Worm (Caenorhabditis elegans) whole organism, L3 larva: ENCODE data around the gene cutl-27.

Experiments used
- aly-2 ChIP-seq: fragments of 150-350 bp; optimal IDR thresholded peaks from 2 replicates; lab custom pipeline; 2014; ENCODE audit warnings: missing biosample characterization, missing genetic modification characterization
- ceh-16 ChIP-seq: sonication (generic microtip); optimal IDR thresholded peaks from 2 replicates; lab custom pipeline; 2017; ENCODE audit warnings: missing biosample characterization, missing genetic modification characterization
- ceh-82 ChIP-seq: fragments of 150-350 bp; optimal IDR thresholded peaks from 2 replicates; lab custom pipeline; 2014; ENCODE audit warnings: missing biosample characterization, missing genetic modification characterization
- ceh-9 ChIP-seq: sonication (generic microtip); optimal IDR thresholded peaks from 2 replicates; lab custom pipeline; 2018; ENCODE audit warnings: missing biosample characterization, missing genetic modification characterization
- daf-12 ChIP-seq: fragments of 150-350 bp; optimal IDR thresholded peaks from 2 replicates; lab custom pipeline; 2014; ENCODE audit warnings: missing biosample characterization, missing genetic modification reagents, missing genetic modification characterization
- egl-27 ChIP-seq: sonication (generic microtip); optimal IDR thresholded peaks from 4 replicates; lab custom pipeline; 2017; ENCODE audit warnings: missing biosample characterization, missing genetic modification reagents, missing genetic modification characterization
- egl-5 ChIP-seq: fragments of 150-350 bp; optimal IDR thresholded peaks from 2 replicates; lab custom pipeline; 2017; ENCODE audit warnings: missing biosample characterization, missing genetic modification reagents, missing genetic modification characterization, inconsistent platforms
- elt-2 ChIP-seq: sonication (generic microtip); optimal IDR thresholded peaks from 2 replicates; lab custom pipeline; 2016; ENCODE audit warnings: missing genetic modification reagents, mild to moderate bottlenecking, missing genetic modification characterization, missing compliant biosample characterization
- fkh-10 ChIP-seq: sonication (generic microtip); optimal IDR thresholded peaks from 2 replicates; lab custom pipeline; 2017; ENCODE audit warnings: missing biosample characterization, missing genetic modification reagents, missing genetic modification characterization
- fkh-2 ChIP-seq: fragments of 150-350 bp; optimal IDR thresholded peaks from 2 replicates; lab custom pipeline; 2014; ENCODE audit warnings: missing biosample characterization, missing genetic modification reagents, missing genetic modification characterization
- hmg-11 ChIP-seq: sonication (generic microtip); optimal IDR thresholded peaks from 2 replicates; lab custom pipeline; 2016; ENCODE audit warnings: missing genetic modification characterization, missing compliant biosample characterization
- lin-39 ChIP-seq: fragments of 150-350 bp; optimal IDR thresholded peaks from 2 replicates; lab custom pipeline; 2018; ENCODE audit warnings: missing biosample characterization, missing genetic modification reagents, missing genetic modification characterization
- lsy-12 ChIP-seq: sonication (generic microtip); optimal IDR thresholded peaks from 2 replicates; lab custom pipeline; 2016; ENCODE audit warnings: mild to moderate bottlenecking, missing genetic modification characterization, missing compliant biosample characterization
- mdl-1 ChIP-seq: fragments of 150-350 bp; optimal IDR thresholded peaks from 2 replicates; lab custom pipeline; 2014; ENCODE audit warnings: missing biosample characterization, missing genetic modification characterization
- nfya-1 ChIP-seq: sonication (generic microtip); optimal IDR thresholded peaks from 2 replicates; lab custom pipeline; 2017; ENCODE audit warnings: missing genetic modification characterization, mild to moderate bottlenecking, missing compliant biosample characterization, antibody characterized with exemption, moderate library complexity; ENCODE audit not compliant: insufficient read depth
- nhr-11 ChIP-seq: fragments of 150-350 bp; optimal IDR thresholded peaks from 2 replicates; lab custom pipeline; 2014; ENCODE audit warnings: missing biosample characterization, missing genetic modification characterization
- nhr-12 ChIP-seq: fragments of 150-350 bp; optimal IDR thresholded peaks from 2 replicates; lab custom pipeline; 2014; ENCODE audit warnings: missing biosample characterization, missing genetic modification characterization
- nhr-237 ChIP-seq: fragments of 150-350 bp; optimal IDR thresholded peaks from 2 replicates; lab custom pipeline; 2014; ENCODE audit warnings: missing biosample characterization, missing genetic modification characterization
- nhr-25 ChIP-seq: sonication (generic microtip); optimal IDR thresholded peaks from 2 replicates; lab custom pipeline; 2017; ENCODE audit warnings: missing biosample characterization, missing genetic modification characterization
- nhr-28 ChIP-seq: fragments of 150-350 bp; optimal IDR thresholded peaks from 2 replicates; lab custom pipeline; 2014; ENCODE audit warnings: missing biosample characterization, missing genetic modification characterization
- nhr-43 ChIP-seq: sonication (generic microtip); optimal IDR thresholded peaks from 2 replicates; lab custom pipeline; 2016; ENCODE audit warnings: mild to moderate bottlenecking, missing genetic modification characterization, missing compliant biosample characterization; ENCODE audit not compliant: poor library complexity, severe bottlenecking
- nhr-67 ChIP-seq: fragments of 150-350 bp; optimal IDR thresholded peaks from 2 replicates; lab custom pipeline; 2014; ENCODE audit warnings: missing biosample characterization, missing genetic modification characterization
- nhr-77 ChIP-seq: fragments of 150-350 bp; optimal IDR thresholded peaks from 2 replicates; lab custom pipeline; 2014; ENCODE audit warnings: missing biosample characterization, missing genetic modification characterization
- pha-4 ChIP-seq: fragments of 150-350 bp; optimal IDR thresholded peaks from 2 replicates; lab custom pipeline; 2014; ENCODE audit warnings: missing biosample characterization, missing genetic modification reagents, missing genetic modification characterization
- pqm-1 ChIP-seq: fragments of 150-350 bp; optimal IDR thresholded peaks from 2 replicates; lab custom pipeline; 2017; ENCODE audit warnings: missing biosample characterization, missing genetic modification characterization, inconsistent platforms
- sea-2 ChIP-seq: fragments of 150-350 bp; sonication (generic microtip); optimal IDR thresholded peaks from 4 replicates; lab custom pipeline; 2014; ENCODE audit warnings: missing biosample characterization, missing genetic modification reagents, missing genetic modification characterization
- skn-1 ChIP-seq: fragments of 150-350 bp; optimal IDR thresholded peaks from 2 replicates; lab custom pipeline; 2014; ENCODE audit warnings: missing biosample characterization, missing genetic modification characterization
- snpc-4 ChIP-seq: fragments of 150-350 bp; optimal IDR thresholded peaks from 2 replicates; lab custom pipeline; 2014; ENCODE audit warnings: missing biosample characterization, missing genetic modification characterization
- tbx-2 ChIP-seq: sonication (generic microtip); optimal IDR thresholded peaks from 2 replicates; lab custom pipeline; 2016; ENCODE audit warnings: mild to moderate bottlenecking, missing genetic modification characterization, missing compliant biosample characterization
- unc-39 ChIP-seq: sonication (generic microtip); optimal IDR thresholded peaks from 4 replicates; lab custom pipeline; 2017; ENCODE audit warnings: missing biosample characterization, missing genetic modification characterization
- unc-62 ChIP-seq: fragments of 150-350 bp; sonication (generic microtip); optimal IDR thresholded peaks from 4 replicates; lab custom pipeline; 2014; ENCODE audit warnings: missing biosample characterization, missing genetic modification reagents, missing genetic modification characterization
- ztf-11 ChIP-seq: fragments of 150-350 bp; optimal IDR thresholded peaks from 2 replicates; lab custom pipeline; 2014; ENCODE audit warnings: missing biosample characterization, missing genetic modification characterization

The cutl-27 gene

ce11 chrIV:11878249-11878648 lies at the start of gene cutl-27:
Gene cutl-27 (plus strand): TSS chrIV:11878549.
- TF ChIP-seq nfya-1 (tag; lab: Kevin White, UChicago) (no peak), sea-2 (GFP tag; lab: Kevin White, UChicago) (no peak), ztf-11 (tag; lab: Kevin White, UChicago) (no peak)
- TF ChIP-seq, all 47 proteins: peak for 0

- TF ChIP-seq snpc-4 (tag; lab: Kevin White, UChicago): no peak
- TF ChIP-seq skn-1 (tag; lab: Kevin White, UChicago): no peak
- TF ChIP-seq nfya-1 (tag; lab: Kevin White, UChicago): no peak
- TF ChIP-seq ceh-9 (tag; lab: Kevin White, UChicago): no peak
- TF ChIP-seq sea-2 (GFP tag; lab: Kevin White, UChicago): no peak
- TF ChIP-seq nhr-12 (tag; lab: Kevin White, UChicago): no peak
- no peak for TF ChIP-seq hmg-11 (tag; lab: Kevin White, UChicago)
- TF ChIP-seq tbx-2 (tag; lab: Kevin White, UChicago): no peak
- TF ChIP-seq nhr-43 (tag; lab: Kevin White, UChicago): no peak
- TF ChIP-seq pqm-1 (tag; lab: Kevin White, UChicago): no peak
- TF ChIP-seq lin-39 (tag; lab: Kevin White, UChicago): no peak
- TF ChIP-seq egl-27 (tag; lab: Kevin White, UChicago): no peak
- no peak for TF ChIP-seq egl-5 (tag; lab: Kevin White, UChicago)
- no peak for TF ChIP-seq pha-4 (tag; lab: Kevin White, UChicago)
- no peak for TF ChIP-seq ztf-11 (tag; lab: Kevin White, UChicago)
- TF ChIP-seq fkh-10 (GFP tag; lab: Kevin White, UChicago): no peak
Observed at ce11 chrIV:11833456-11833855, 44.9 kb upstream of the cutl-27 start, which contains the start of gene M117.4. Gene M117.4 (minus strand): TSS chrIV:11833556.

- TF ChIP-seq unc-62 (GFP tag; lab: Kevin White, UChicago) (no peak), fkh-2 (tag; lab: Kevin White, UChicago) (no peak), aly-2 (tag; lab: Kevin White, UChicago) (no peak)
Observed at ce11 chrIV:11838657-11839056, 39.7 kb upstream of the cutl-27 start, which contains the start of gene fbxb-3. Gene fbxb-3 (plus strand): TSS chrIV:11838957.

ce11 chrIV:11842121-11842520 lies 36.2 kb upstream of the cutl-27 start, which contains the start of gene F38H4.3:
Gene F38H4.3 (plus strand): TSS chrIV:11842421.
- no peak for TF ChIP-seq elt-2
- TF ChIP-seq lsy-12 (tag; lab: Kevin White, UChicago): no peak
- peak; percentile 56 for TF ChIP-seq pha-4 (tag; lab: Kevin White, UChicago)
- no peak for TF ChIP-seq nhr-28
- no peak for TF ChIP-seq ceh-16 (tag; lab: Kevin White, UChicago)
- no peak for TF ChIP-seq aly-2 (tag; lab: Kevin White, UChicago)
- no peak for TF ChIP-seq nhr-77 (tag; lab: Kevin White, UChicago)

- TF ChIP-seq mdl-1 (tag; lab: Kevin White, UChicago): no peak
- no peak for TF ChIP-seq nhr-67 (tag; lab: Kevin White, UChicago)
- no peak for TF ChIP-seq ceh-82 (tag; lab: Kevin White, UChicago)
- no peak for TF ChIP-seq nhr-237
- no peak for TF ChIP-seq daf-12 (tag; lab: Kevin White, UChicago)
- TF ChIP-seq nhr-28: no peak
Observed at ce11 chrIV:11847771-11848312, 30.5 kb upstream of the cutl-27 start, which contains the start of the genes F38H4.6 and F38H4.4. Gene F38H4.6 (minus strand): TSS chrIV:11847871. Gene F38H4.4 (plus strand): TSS chrIV:11848262.

DNA sequence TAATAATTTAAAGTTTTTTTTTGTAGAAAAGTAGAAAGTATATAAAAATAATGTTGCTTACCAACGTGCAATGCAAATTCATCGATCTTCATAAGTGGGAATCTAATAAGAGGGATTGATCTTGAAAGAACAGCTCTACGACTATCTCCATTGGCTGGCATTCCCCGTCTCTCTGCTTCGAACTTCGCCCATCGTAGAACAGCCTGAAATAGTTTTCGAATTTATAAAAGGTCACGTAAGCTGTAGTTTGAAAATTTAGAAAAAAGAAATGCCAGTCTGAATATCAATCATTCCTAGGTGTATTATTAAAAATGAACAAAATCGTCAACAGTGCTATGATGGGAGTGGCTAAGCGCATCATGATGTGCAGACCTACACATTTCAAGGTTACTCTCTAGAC lies 26.5 kb upstream of the cutl-27 start, which contains the start of gene F38H4.5:
Gene F38H4.5 (plus strand): TSS at position 301 of the 400 bp plus-strand sequence.
- TF ChIP-seq egl-27 (tag; lab: Kevin White, UChicago): no peak
- TF ChIP-seq nfya-1 (tag; lab: Kevin White, UChicago): no peak
- TF ChIP-seq fkh-10 (GFP tag; lab: Kevin White, UChicago): no peak
- no peak for TF ChIP-seq ceh-9 (tag; lab: Kevin White, UChicago)
- TF ChIP-seq nhr-25 (tag; lab: Kevin White, UChicago): no peak
- TF ChIP-seq pha-4 (tag; lab: Kevin White, UChicago): no peak
- TF ChIP-seq egl-5 (tag; lab: Kevin White, UChicago): no peak
- TF ChIP-seq unc-39: no peak
- TF ChIP-seq mdl-1 (tag; lab: Kevin White, UChicago): no peak
- no peak for TF ChIP-seq lsy-12 (tag; lab: Kevin White, UChicago)
- no peak for TF ChIP-seq nhr-11 (tag; lab: Kevin White, UChicago)
- no peak for TF ChIP-seq ceh-82 (tag; lab: Kevin White, UChicago)
